Fruit fly (Drosophila melanogaster): ENCODE measurements around the gene RunxB.

Gene RunxB

DNA sequence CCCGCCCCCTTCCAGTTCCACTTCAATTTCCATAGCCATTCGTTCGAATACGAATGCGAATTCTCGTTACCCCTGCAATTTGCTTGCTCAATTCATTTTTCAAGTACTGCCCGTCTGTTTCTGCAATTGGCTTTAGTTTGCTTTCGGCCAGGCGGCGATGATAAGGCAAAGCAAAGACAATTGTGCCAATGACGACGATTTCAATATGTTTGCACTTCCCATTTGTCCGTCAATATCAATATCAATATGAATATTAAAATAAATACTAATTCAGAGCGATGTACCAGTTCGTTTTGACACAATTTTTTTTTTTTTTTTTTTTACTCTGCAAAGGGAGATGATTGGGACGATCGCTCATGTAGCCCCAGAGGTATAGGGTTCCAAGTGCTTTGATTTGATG, 32.4 kb upstream of the RunxB start (continued):
- TF ChIP-seq Hr4 (GFP tag; optimal IDR thresholded peaks at IDR 0.05) (no peak), Lpt (GFP tag; optimal IDR thresholded peaks at IDR 0.05) (no peak), CG3032 (tag; optimal IDR thresholded peaks at IDR 0.05) (no peak), eg (GFP tag; IDR thresholded peaks at IDR 0.05) (no peak), Met (GFP tag; optimal IDR thresholded peaks at IDR 0.05) (peak; percentile 16), topi (GFP tag; optimal IDR thresholded peaks at IDR 0.05) (no peak), CG10631 (GFP tag; optimal IDR thresholded peaks at IDR 0.05) (peak; percentile 17), CG11762 (GFP tag; optimal IDR thresholded peaks at IDR 0.05; ENCODE audit: insufficient read depth) (no peak), fd59A (GFP tag; optimal IDR thresholded peaks at IDR 0.05) (no peak), CG1621 (tag; optimal IDR thresholded peaks at IDR 0.05) (no peak), vri (GFP tag; optimal IDR thresholded peaks at IDR 0.05) (peak; percentile 37), fkh (GFP tag; optimal IDR thresholded peaks at IDR 0.05) (peak; percentile 54), Gug (GFP tag; IDR thresholded peaks at IDR 0.05) (no peak), salr (GFP tag; optimal IDR thresholded peaks at IDR 0.05) (no peak), dac (GFP tag; optimal IDR thresholded peaks at IDR 0.05) (no peak), CG6163 (GFP tag; IDR thresholded peaks at IDR 0.05) (0 out of 3 replicates have a peak, but pooled peaks have one; percentile 20), CG9139 (GFP tag; optimal IDR thresholded peaks at IDR 0.05) (no peak), CG8319 (GFP tag; optimal IDR thresholded peaks at IDR 0.05) (peak; percentile 21), Eip78C (GFP tag) (peak; percentile 82), CG31627 (GFP tag; optimal IDR thresholded peaks at IDR 0.05) (peak; percentile 6), Sox15 (GFP tag; optimal IDR thresholded peaks at IDR 0.05) (no peak), CG6792 (GFP tag; optimal IDR thresholded peaks at IDR 0.05) (peak; percentile 21), CG6854 (GFP tag; optimal IDR thresholded peaks at IDR 0.05) (no peak), Smox (GFP tag; optimal IDR thresholded peaks at IDR 0.05) (peak; percentile 38), achi (GFP tag; optimal IDR thresholded peaks at IDR 0.05) (no peak), net (GFP tag; optimal IDR thresholded peaks at IDR 0.05) (no peak), CG4318 (GFP tag; optimal IDR thresholded peaks at IDR 0.05) (no peak)

DNA sequence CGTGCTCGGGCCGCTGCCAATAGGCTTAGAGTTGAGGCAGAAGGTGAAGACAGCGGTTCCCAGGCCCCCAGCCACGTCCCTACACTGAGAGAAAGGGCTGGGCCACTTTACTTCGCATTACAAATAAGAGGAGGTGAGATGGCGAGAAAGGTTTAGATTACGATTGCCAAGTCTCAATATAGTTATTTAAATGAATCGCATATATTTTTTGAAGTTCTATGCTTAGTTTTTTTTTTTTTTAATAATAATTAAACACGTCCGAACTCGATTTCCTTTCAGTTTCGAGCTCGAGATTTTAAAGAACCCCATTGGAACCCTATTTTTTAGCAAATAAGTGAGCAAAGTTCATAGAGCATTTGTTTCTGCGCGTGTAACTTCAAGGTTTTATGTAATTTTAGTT, 30.5 kb upstream of the RunxB start:
- TF ChIP-seq achi (GFP tag; optimal IDR thresholded peaks at IDR 0.05) (peak; percentile 49), Hr4 (GFP tag; optimal IDR thresholded peaks at IDR 0.05) (peak; percentile 48), CG10631 (GFP tag; optimal IDR thresholded peaks at IDR 0.05) (peak; percentile 50), lz (GFP tag; optimal IDR thresholded peaks at IDR 0.05) (peak; percentile 46), CG7368 (GFP tag; optimal IDR thresholded peaks at IDR 0.05) (peak; percentile 17), CG11902 (GFP tag; optimal IDR thresholded peaks at IDR 0.05) (peak; percentile 21), CG6163 (GFP tag; IDR thresholded peaks at IDR 0.05) (peak; percentile 61; the same call in 1 of the 3 replicates), CG6808 (GFP tag; optimal IDR thresholded peaks at IDR 0.05) (peak; percentile 20), CG8319 (GFP tag; optimal IDR thresholded peaks at IDR 0.05) (peak; percentile 57), eg (GFP tag; IDR thresholded peaks at IDR 0.05) (peak; percentile 41; the same call in 1 of the 3 replicates), fkh (GFP tag; optimal IDR thresholded peaks at IDR 0.05) (no peak), CG3919 (GFP tag; optimal IDR thresholded peaks at IDR 0.05) (peak; percentile 55), OdsH (GFP tag; optimal IDR thresholded peaks at IDR 0.05) (peak; percentile 65), Gug (GFP tag; IDR thresholded peaks at IDR 0.05) (peak; percentile 38; the same call in 1 of the 2 replicates), net (GFP tag; optimal IDR thresholded peaks at IDR 0.05) (peak; percentile 34), CG8632 (GFP tag; optimal IDR thresholded peaks at IDR 0.05) (peak; percentile 57), CG8119 (GFP tag; IDR thresholded peaks at IDR 0.05) (peak; percentile 55; the same call in 1 of the 3 replicates), CG34406 (GFP tag; optimal IDR thresholded peaks at IDR 0.05) (peak; percentile 63), CG11762 (GFP tag; optimal IDR thresholded peaks at IDR 0.05; ENCODE audit: insufficient read depth) (peak; percentile 47), Hr38 (GFP tag; optimal IDR thresholded peaks at IDR 0.05) (no peak), Lpt (GFP tag; optimal IDR thresholded peaks at IDR 0.05) (peak; percentile 39), fd59A (GFP tag; optimal IDR thresholded peaks at IDR 0.05) (no peak), Sox102F (GFP tag; optimal IDR thresholded peaks at IDR 0.05) (peak; percentile 47), Eip75B (GFP tag; optimal IDR thresholded peaks at IDR 0.05) (peak; percentile 51), spab (GFP tag; optimal IDR thresholded peaks at IDR 0.05) (peak; percentile 33), CG3032 (tag; optimal IDR thresholded peaks at IDR 0.05) (peak; percentile 33), Eip78C (GFP tag) (peak; percentile 91), CG11294 (GFP tag; IDR thresholded peaks at IDR 0.05) (no peak), CG6792 (GFP tag; optimal IDR thresholded peaks at IDR 0.05) (peak; percentile 28), cyc (GFP tag; optimal IDR thresholded peaks at IDR 0.05) (peak; percentile 29), Met (GFP tag; optimal IDR thresholded peaks at IDR 0.05) (peak; percentile 31), CG32006 (GFP tag; optimal IDR thresholded peaks at IDR 0.05) (peak; percentile 61), Hr39 (GFP tag; optimal IDR thresholded peaks at IDR 0.05) (peak; percentile 57), vri (GFP tag; optimal IDR thresholded peaks at IDR 0.05) (no peak), acj6 (GFP tag; optimal IDR thresholded peaks at IDR 0.05) (peak; percentile 65), CG1621 (tag; optimal IDR thresholded peaks at IDR 0.05) (no peak), CG6276 (GFP tag; optimal IDR thresholded peaks at IDR 0.05) (peak; percentile 28), Ets96B (tag; optimal IDR thresholded peaks at IDR 0.05) (peak; percentile 26), CG4318 (GFP tag; optimal IDR thresholded peaks at IDR 0.05) (peak; percentile 17), salr (GFP tag; optimal IDR thresholded peaks at IDR 0.05) (peak in 1 of 2 experiments; percentile 31)
